In genomic region chrII:7860221-7860928, ce11 we compare ENCODE assay signal across 2 worm cellular contexts.
TF ChIP-seq lines count a peak whose summit lies in the region.

TSS of gene lin-5 (plus strand) at chrII:7860574.

TF ChIP-seq in whole organism, L1 larva, 84 proteins besides CTCF, POLR2A, EP300 and RAD21 (continued from another document):
- no peak for TF ChIP-seq hpl-2 (GFP tag; optimal IDR thresholded peaks at IDR 0.05; lab: Kevin White, UChicago)
- TF ChIP-seq elt-3 (tag; optimal IDR thresholded peaks at IDR 0.05; lab: Kevin White, UChicago), result no peak
- TF ChIP-seq fkh-4 (tag; optimal IDR thresholded peaks at IDR 0.05; lab: Kevin White, UChicago; ENCODE audit: borderline replicate concordance), result no peak
- peak; percentile 75 for TF ChIP-seq mep-1 (tag; optimal IDR thresholded peaks at IDR 0.05; lab: Kevin White, UChicago)
- no peak for TF ChIP-seq nhr-237 (tag; optimal IDR thresholded peaks at IDR 0.05; lab: Kevin White, UChicago)
- TF ChIP-seq C16A3.4 (tag; optimal IDR thresholded peaks at IDR 0.05; lab: Kevin White, UChicago), result no peak
- no peak for TF ChIP-seq efl-3 (GFP tag; optimal IDR thresholded peaks at IDR 0.05; lab: Kevin White, UChicago)
- peak; percentile 43 for TF ChIP-seq lin-15B (tag; optimal IDR thresholded peaks at IDR 0.05; lab: Kevin White, UChicago)
- no peak for TF ChIP-seq unc-130 (tag; optimal IDR thresholded peaks at IDR 0.05; lab: Kevin White, UChicago)
- peak; percentile 76 for TF ChIP-seq lin-14 (GFP tag; optimal IDR thresholded peaks at IDR 0.05; lab: Kevin White, UChicago)
- no peak for TF ChIP-seq unc-30 (tag; optimal IDR thresholded peaks at IDR 0.05; lab: Kevin White, UChicago)
- no peak for TF ChIP-seq ceh-63 (GFP tag; optimal IDR thresholded peaks at IDR 0.05; lab: Kevin White, UChicago)
- TF ChIP-seq nhr-47 (tag; optimal IDR thresholded peaks at IDR 0.05; lab: Kevin White, UChicago), result peak; percentile 46
- no peak for TF ChIP-seq ets-5 (GFP tag; IDR thresholded peaks at IDR 0.05; lab: Robert Waterston, UW)
- no peak for TF ChIP-seq fos-1 (tag; optimal IDR thresholded peaks at IDR 0.05; lab: Kevin White, UChicago)
- TF ChIP-seq elt-2 (tag; optimal IDR thresholded peaks at IDR 0.05; lab: Kevin White, UChicago), result no peak
- TF ChIP-seq nhr-90 (tag; optimal IDR thresholded peaks at IDR 0.05; lab: Kevin White, UChicago; ENCODE audit: poor library complexity), result no peak
- no peak for TF ChIP-seq ztf-4 (tag; optimal IDR thresholded peaks at IDR 0.05; lab: Kevin White, UChicago)
- peak; percentile 58 for TF ChIP-seq nhr-71 (tag; optimal IDR thresholded peaks at IDR 0.05; lab: Kevin White, UChicago)
- peak; percentile 14 for TF ChIP-seq egl-13 (tag; optimal IDR thresholded peaks at IDR 0.05; lab: Kevin White, UChicago)
- no peak for TF ChIP-seq lin-13 (GFP tag; optimal IDR thresholded peaks at IDR 0.05; lab: Kevin White, UChicago)
- TF ChIP-seq aha-1 (tag; optimal IDR thresholded peaks at IDR 0.05; lab: Kevin White, UChicago), result no peak
- no peak for TF ChIP-seq ceh-88 (GFP tag; IDR thresholded peaks at IDR 0.05; lab: Robert Waterston, UW)
- TF ChIP-seq ceh-82 (tag; optimal IDR thresholded peaks at IDR 0.05; lab: Kevin White, UChicago), result peak in 2 of 3 experiments; percentile 29 to 76
- peak; percentile 23 for TF ChIP-seq nhr-20 (tag; optimal IDR thresholded peaks at IDR 0.05; lab: Kevin White, UChicago)
- peak; percentile 66 to 79 for TF ChIP-seq lsy-2 (tag; optimal IDR thresholded peaks at IDR 0.05; lab: Kevin White, UChicago)
- no peak for TF ChIP-seq C04F5.9 (tag; optimal IDR thresholded peaks at IDR 0.05; lab: Kevin White, UChicago)
- no peak for TF ChIP-seq nhr-28 (tag; optimal IDR thresholded peaks at IDR 0.05; lab: Kevin White, UChicago)
- TF ChIP-seq pqm-1 (tag; optimal IDR thresholded peaks at IDR 0.05; lab: Kevin White, UChicago), result no peak
- TF ChIP-seq nhr-77 (tag; optimal IDR thresholded peaks at IDR 0.05; lab: Kevin White, UChicago), result peak; percentile 7
- no peak for TF ChIP-seq zip-4 (GFP tag; optimal IDR thresholded peaks at IDR 0.05; lab: Kevin White, UChicago)
- no peak for TF ChIP-seq snpc-4 (tag; optimal IDR thresholded peaks at IDR 0.05; lab: Kevin White, UChicago)
- no peak for TF ChIP-seq Y116A8C.19 (tag; optimal IDR thresholded peaks at IDR 0.05; lab: Kevin White, UChicago; ENCODE audit: borderline replicate concordance)
- no peak for TF ChIP-seq pax-3 (tag; optimal IDR thresholded peaks at IDR 0.05; lab: Kevin White, UChicago)
- TF ChIP-seq sox-4 (tag; optimal IDR thresholded peaks at IDR 0.05; lab: Kevin White, UChicago), result no peak
- TF ChIP-seq sup-37 (GFP tag; optimal IDR thresholded peaks at IDR 0.05; lab: Kevin White, UChicago), result no peak
- TF ChIP-seq nhr-84 (tag; optimal IDR thresholded peaks at IDR 0.05; lab: Kevin White, UChicago), result no peak
- TF ChIP-seq aly-2 (tag; optimal IDR thresholded peaks at IDR 0.05; lab: Kevin White, UChicago), result no peak
- TF ChIP-seq zag-1 (tag; optimal IDR thresholded peaks at IDR 0.05; lab: Kevin White, UChicago), result no peak
- no peak for TF ChIP-seq tbx-2 (tag; optimal IDR thresholded peaks at IDR 0.05; lab: Kevin White, UChicago)
- TF ChIP-seq nhr-12 (tag; optimal IDR thresholded peaks at IDR 0.05; lab: Kevin White, UChicago), result no peak
- TF ChIP-seq blmp-1 (tag; optimal IDR thresholded peaks at IDR 0.05; lab: Kevin White, UChicago), result peak; percentile 44
- no peak for TF ChIP-seq nhr-76 (tag; optimal IDR thresholded peaks at IDR 0.05; lab: Kevin White, UChicago)
- TF ChIP-seq unc-98 (GFP tag; IDR thresholded peaks at IDR 0.05; lab: Robert Waterston, UW), result no peak
- TF ChIP-seq fkh-10 (GFP tag; optimal IDR thresholded peaks at IDR 0.05; lab: Kevin White, UChicago), result no peak
- no peak for TF ChIP-seq ztf-11 (tag; optimal IDR thresholded peaks at IDR 0.05; lab: Kevin White, UChicago)
- no peak for TF ChIP-seq rnt-1 (tag; optimal IDR thresholded peaks at IDR 0.05; lab: Kevin White, UChicago)
- TF ChIP-seq ceh-8 (GFP tag; optimal IDR thresholded peaks at IDR 0.05; lab: Kevin White, UChicago), result no peak
- TF ChIP-seq unc-86 (tag; optimal IDR thresholded peaks at IDR 0.05; lab: Kevin White, UChicago), result peak; percentile 69
- no peak for TF ChIP-seq jun-1 (tag; optimal IDR thresholded peaks at IDR 0.05; lab: Kevin White, UChicago)
- TF ChIP-seq egl-27 (tag; optimal IDR thresholded peaks at IDR 0.05; lab: Kevin White, UChicago), result no peak
- TF ChIP-seq fkh-8 (tag; optimal IDR thresholded peaks at IDR 0.05; lab: Kevin White, UChicago), result peak; percentile 74
- TF ChIP-seq ces-1 (GFP tag; optimal IDR thresholded peaks at IDR 0.05; lab: Kevin White, UChicago), result no peak
- TF ChIP-seq lin-35 (GFP tag; optimal IDR thresholded peaks at IDR 0.05; lab: Kevin White, UChicago), result peak; percentile 93 to 94
- no peak for TF ChIP-seq unc-62 (GFP tag; optimal IDR thresholded peaks at IDR 0.05; lab: Kevin White, UChicago)
- TF ChIP-seq dpl-1 (GFP tag; optimal IDR thresholded peaks at IDR 0.05; lab: Kevin White, UChicago), result peak; percentile 83 to 91 (median 86)
- no peak for TF ChIP-seq lin-39 (tag; optimal IDR thresholded peaks at IDR 0.05; lab: Kevin White, UChicago)
- no peak for TF ChIP-seq irx-1 (tag; optimal IDR thresholded peaks at IDR 0.05; lab: Kevin White, UChicago)
- TF ChIP-seq isw-1 (GFP tag; IDR thresholded peaks at IDR 0.05; lab: Robert Waterston, UW), result no peak
- TF ChIP-seq nhr-19 (GFP tag; conservative IDR thresholded peaks at IDR 0.05; lab: Robert Waterston, UW), result 0 out of 2 replicates have a peak, but pooled peaks have one; percentile 3
- no peak for TF ChIP-seq vab-15 (tag; optimal IDR thresholded peaks at IDR 0.05; lab: Kevin White, UChicago)
- no peak for TF ChIP-seq hlh-17 (GFP tag; optimal IDR thresholded peaks at IDR 0.05; lab: Kevin White, UChicago; ENCODE audit: borderline replicate concordance)
- peak in 1 of 2 experiments; percentile 20 for TF ChIP-seq mdl-1 (tag; optimal IDR thresholded peaks at IDR 0.05; lab: Kevin White, UChicago)
- no peak for TF ChIP-seq mef-2 (tag; optimal IDR thresholded peaks at IDR 0.05; lab: Kevin White, UChicago)
- no peak for TF ChIP-seq nhr-85 (tag; lab: Kevin White, UChicago)
- no peak for TF ChIP-seq ama-1 (optimal IDR thresholded peaks at IDR 0.05; lab: Kevin White, UChicago)
- TF ChIP-seq hlh-4 (tag; optimal IDR thresholded peaks at IDR 0.05; lab: Kevin White, UChicago), result no peak

TF ChIP-seq in whole organism, young adult, 124 proteins besides CTCF, POLR2A, EP300 and RAD21 (continued from another document):
- TF ChIP-seq unc-62 (GFP tag; optimal IDR thresholded peaks at IDR 0.05; lab: Kevin White, UChicago) (no peak), B0035.1 (tag; optimal IDR thresholded peaks at IDR 0.05; lab: Kevin White, UChicago) (no peak), dox-1 (GFP tag; IDR thresholded peaks at IDR 0.05; lab: Robert Waterston, UW) (peak; percentile 76), mxl-1 (tag; optimal IDR thresholded peaks at IDR 0.05; lab: Kevin White, UChicago) (no peak), gei-17 (GFP tag; optimal IDR thresholded peaks at IDR 0.05; lab: Kevin White, UChicago) (no peak), snpc-4 (GFP tag; optimal IDR thresholded peaks at IDR 0.05; lab: Kevin White, UChicago) (no peak), snpc-4 (tag; optimal IDR thresholded peaks at IDR 0.05; lab: Kevin White, UChicago) (peak in 2 of 4 experiments; percentile 14 to 43), rpc-1 (optimal IDR thresholded peaks at IDR 0.05; lab: Kevin White, UChicago) (no peak), rpc-1 (tag; optimal IDR thresholded peaks at IDR 0.05; lab: Kevin White, UChicago) (no peak), ceh-100 (GFP tag; IDR thresholded peaks at IDR 0.05; lab: Robert Waterston, UW) (no peak), lin-40 (tag; optimal IDR thresholded peaks at IDR 0.05; lab: Kevin White, UChicago) (no peak), attf-6 (GFP tag; IDR thresholded peaks at IDR 0.05; lab: Robert Waterston, UW) (0 out of 2 replicates have a peak, but pooled peaks have one; percentile 10), nhr-179 (tag; optimal IDR thresholded peaks at IDR 0.05; lab: Kevin White, UChicago) (no peak), ceh-58 (GFP tag; IDR thresholded peaks at IDR 0.05; lab: Robert Waterston, UW) (no peak), athp-1 (tag; optimal IDR thresholded peaks at IDR 0.05; lab: Kevin White, UChicago) (no peak), egrh-3 (GFP tag; IDR thresholded peaks at IDR 0.05; lab: Robert Waterston, UW) (no peak), Y56A3A.18 (GFP tag; IDR thresholded peaks at IDR 0.05; lab: Robert Waterston, UW) (no peak), nhr-90 (tag; optimal IDR thresholded peaks at IDR 0.05; lab: Kevin White, UChicago) (no peak), xnd-1 (tag; optimal IDR thresholded peaks at IDR 0.05; lab: Kevin White, UChicago) (peak; percentile 95), nhr-120 (GFP tag; IDR thresholded peaks at IDR 0.05; lab: Robert Waterston, UW) (no peak), F52B5.7 (tag; optimal IDR thresholded peaks at IDR 0.05; lab: Kevin White, UChicago) (no peak), chd-7 (tag; optimal IDR thresholded peaks at IDR 0.05; lab: Kevin White, UChicago) (no peak), F22D6.2 (tag; optimal IDR thresholded peaks at IDR 0.05; lab: Kevin White, UChicago) (no peak), B0261.1 (tag; optimal IDR thresholded peaks at IDR 0.05; lab: Kevin White, UChicago) (no peak), pbrm-1 (GFP tag; IDR thresholded peaks at IDR 0.05; lab: Robert Waterston, UW) (no peak), rcor-1 (GFP tag; IDR thresholded peaks at IDR 0.05; lab: Robert Waterston, UW) (peak; percentile 74), dpff-1 (tag; optimal IDR thresholded peaks at IDR 0.05; lab: Kevin White, UChicago) (no peak), ceh-40 (GFP tag; IDR thresholded peaks at IDR 0.05; lab: Robert Waterston, UW) (no peak), lir-1 (GFP tag; conservative IDR thresholded peaks at IDR 0.05; lab: Robert Waterston, UW) (no peak; the same call in 1 of the 2 replicates), ztf-28 (GFP tag; IDR thresholded peaks at IDR 0.05; lab: Robert Waterston, UW) (no peak), hsf-1 (GFP tag; IDR thresholded peaks at IDR 0.05; lab: Robert Waterston, UW) (peak; percentile 78), him-1 (tag; optimal IDR thresholded peaks at IDR 0.05; lab: Kevin White, UChicago) (no peak), D2030.7 (GFP tag; IDR thresholded peaks at IDR 0.05; lab: Robert Waterston, UW) (peak; percentile 91), madf-10 (tag; optimal IDR thresholded peaks at IDR 0.05; lab: Kevin White, UChicago) (no peak), attf-3 (GFP tag; conservative IDR thresholded peaks at IDR 0.05; lab: Robert Waterston, UW) (peak; percentile 70), lin-54 (GFP tag; optimal IDR thresholded peaks at IDR 0.05; lab: Kevin White, UChicago) (peak; percentile 92), aptf-2 (GFP tag; conservative IDR thresholded peaks at IDR 0.05; lab: Robert Waterston, UW) (no peak), sptf-2 (GFP tag; optimal IDR thresholded peaks at IDR 0.05; lab: Kevin White, UChicago) (no peak), fkh-3 (tag; optimal IDR thresholded peaks at IDR 0.05; lab: Kevin White, UChicago) (no peak), aptf-3 (GFP tag; IDR thresholded peaks at IDR 0.05; lab: Robert Waterston, UW) (no peak), ztf-3 (GFP tag; optimal IDR thresholded peaks at IDR 0.05; lab: Kevin White, UChicago) (no peak), madf-3 (GFP tag; IDR thresholded peaks at IDR 0.05; lab: Robert Waterston, UW) (0 out of 2 replicates have a peak, but pooled peaks have one; percentile 48), madf-8 (GFP tag; conservative IDR thresholded peaks at IDR 0.05; lab: Robert Waterston, UW) (peak; percentile 95), Y53F4B.3 (GFP tag; IDR thresholded peaks at IDR 0.05; lab: Robert Waterston, UW) (no peak), unc-130 (GFP tag; optimal IDR thresholded peaks at IDR 0.05; lab: Kevin White, UChicago) (peak; percentile 82), nfya-1 (tag; optimal IDR thresholded peaks at IDR 0.05; lab: Kevin White, UChicago; ENCODE audit: borderline replicate concordance, insufficient read depth) (no peak), ceh-79 (tag; optimal IDR thresholded peaks at IDR 0.05; lab: Kevin White, UChicago) (no peak), F57C9.4 (tag; optimal IDR thresholded peaks at IDR 0.05; lab: Kevin White, UChicago) (no peak), sdz-38 (tag; optimal IDR thresholded peaks at IDR 0.05; lab: Kevin White, UChicago) (no peak), B0019.2 (GFP tag; conservative IDR thresholded peaks at IDR 0.05; lab: Robert Waterston, UW) (peak; percentile 41; the same call in 1 of the 2 replicates), F37B4.10 (GFP tag; IDR thresholded peaks at IDR 0.05; lab: Robert Waterston, UW) (no peak), tlf-1 (GFP tag; optimal IDR thresholded peaks at IDR 0.05; lab: Kevin White, UChicago) (peak; percentile 78), lag-1 (GFP tag; IDR thresholded peaks at IDR 0.05; lab: Robert Waterston, UW) (no peak), ceh-91 (GFP tag; IDR thresholded peaks at IDR 0.05; lab: Robert Waterston, UW) (peak; percentile 91), T07F8.4 (tag; optimal IDR thresholded peaks at IDR 0.05; lab: Kevin White, UChicago) (no peak), mel-28 (tag; optimal IDR thresholded peaks at IDR 0.05; lab: Kevin White, UChicago; ENCODE audit: borderline replicate concordance) (no peak), snpc-1.3 (tag; optimal IDR thresholded peaks at IDR 0.05; lab: Kevin White, UChicago; ENCODE audit: insufficient read depth) (peak; percentile 62), F10E7.11 (tag; optimal IDR thresholded peaks at IDR 0.05; lab: Kevin White, UChicago) (no peak), ekl-4 (GFP tag; IDR thresholded peaks at IDR 0.05; lab: Robert Waterston, UW) (peak; percentile 70), nhr-27 (tag; optimal IDR thresholded peaks at IDR 0.05; lab: Kevin White, UChicago) (no peak), repo-1 (tag; optimal IDR thresholded peaks at IDR 0.05; lab: Kevin White, UChicago) (no peak), snpc-3.4 (tag; optimal IDR thresholded peaks at IDR 0.05; lab: Kevin White, UChicago) (peak; percentile 82), ama-1 (optimal IDR thresholded peaks at IDR 0.05; lab: Kevin White, UChicago) (no peak), ama-1 (GFP tag; optimal IDR thresholded peaks at IDR 0.05; lab: Kevin White, UChicago) (no peak), K12H6.12 (tag; optimal IDR thresholded peaks at IDR 0.05; lab: Kevin White, UChicago) (no peak), hlh-12 (tag; optimal IDR thresholded peaks at IDR 0.05; lab: Kevin White, UChicago) (no peak), mes-4 (tag; optimal IDR thresholded peaks at IDR 0.05; lab: Kevin White, UChicago) (no peak), nhr-80 (tag; optimal IDR thresholded peaks at IDR 0.05; lab: Kevin White, UChicago) (no peak), hmg-20 (GFP tag; IDR thresholded peaks at IDR 0.05; lab: Robert Waterston, UW) (no peak), lsl-1 (GFP tag; optimal IDR thresholded peaks at IDR 0.05; lab: Kevin White, UChicago) (peak; percentile 93), bed-1 (GFP tag; IDR thresholded peaks at IDR 0.05; lab: Robert Waterston, UW) (no peak), die-1 (tag; optimal IDR thresholded peaks at IDR 0.05; lab: Kevin White, UChicago) (no peak), pha-4 (tag; optimal IDR thresholded peaks at IDR 0.05; lab: Kevin White, UChicago) (no peak)
